Worm (Caenorhabditis elegans): ENCODE measurements around the gene asb-2.

- no peak for TF ChIP-seq snpc-1.2 (GFP tag; IDR thresholded peaks at IDR 0.05)
- no peak for TF ChIP-seq R02D3.7 (tag; optimal IDR thresholded peaks at IDR 0.05)
Measured at ce11 chrX:4492199-4492598, 22.6 kb downstream of the asb-2 start, which contains the start of gene F46H6.5.
